Worm (Caenorhabditis elegans): ENCODE results near the gene sut-2.

- TF ChIP-seq tab-1 (GFP tag; IDR thresholded peaks at IDR 0.05) (no peak), ref-1 (GFP tag; conservative IDR thresholded peaks at IDR 0.05) (no peak), flt-1 (GFP tag; IDR thresholded peaks at IDR 0.05) (no peak), T22C8.4 (GFP tag; IDR thresholded peaks at IDR 0.05) (no peak), ztf-29 (GFP tag; IDR thresholded peaks at IDR 0.05) (no peak), med-1 (GFP tag; optimal IDR thresholded peaks at IDR 0.05; ENCODE audit: insufficient read depth) (no peak)
These were observed 30.0 kb downstream of the sut-2 start for ce11 chrV:4539855-4540254.
